Worm (Caenorhabditis elegans): ENCODE results near the gene hpo-18.

Gene hpo-18

ce11 chrV:4357369-4357768 is 11.1 kb upstream of the hpo-18 start:
- no peak for TF ChIP-seq skn-1 (tag; optimal IDR thresholded peaks at IDR 0.05)
- no peak for TF ChIP-seq nhr-76 (tag; optimal IDR thresholded peaks at IDR 0.05)
- TF ChIP-seq lsy-12 (tag; optimal IDR thresholded peaks at IDR 0.05): no peak
- no peak for TF ChIP-seq ztf-11 (tag; optimal IDR thresholded peaks at IDR 0.05)
- TF ChIP-seq nhr-12 (tag; optimal IDR thresholded peaks at IDR 0.05): no peak
- no peak for TF ChIP-seq mdl-1 (tag; optimal IDR thresholded peaks at IDR 0.05)
- no peak for TF ChIP-seq tbx-2 (tag; optimal IDR thresholded peaks at IDR 0.05)

ce11 chrV:4356047-4356612 is 9.9 kb upstream of the hpo-18 start:
- TF ChIP-seq lin-39 (tag; optimal IDR thresholded peaks at IDR 0.05): no peak
- no peak for TF ChIP-seq elt-1 (tag; optimal IDR thresholded peaks at IDR 0.05)
- TF ChIP-seq jun-1 (tag; optimal IDR thresholded peaks at IDR 0.05): no peak
- TF ChIP-seq nfya-1 (tag; optimal IDR thresholded peaks at IDR 0.05; ENCODE audit: insufficient read depth): no peak
- no peak for TF ChIP-seq ceh-28 (tag; optimal IDR thresholded peaks at IDR 0.05)

- peak; percentile 74 for TF ChIP-seq hmg-11 (tag; optimal IDR thresholded peaks at IDR 0.05)
- TF ChIP-seq nhr-12 (tag; optimal IDR thresholded peaks at IDR 0.05): no peak
- TF ChIP-seq lin-39 (tag; optimal IDR thresholded peaks at IDR 0.05): peak; percentile 27
- TF ChIP-seq ZK546.5 (tag; optimal IDR thresholded peaks at IDR 0.05): no peak
- TF ChIP-seq nhr-25 (tag; optimal IDR thresholded peaks at IDR 0.05): peak; percentile 68
- TF ChIP-seq ama-1 (optimal IDR thresholded peaks at IDR 0.05): peak; percentile 32
- TF ChIP-seq pqm-1 (tag; optimal IDR thresholded peaks at IDR 0.05): peak; percentile 21
- TF ChIP-seq snpc-4 (tag; optimal IDR thresholded peaks at IDR 0.05): peak; percentile 1
- TF ChIP-seq lin-15B (tag; optimal IDR thresholded peaks at IDR 0.05): peak; percentile 75
- TF ChIP-seq nfya-1 (tag; optimal IDR thresholded peaks at IDR 0.05; ENCODE audit: insufficient read depth): peak; percentile 78
- TF ChIP-seq nhr-23 (tag; optimal IDR thresholded peaks at IDR 0.05): peak; percentile 42
- no peak for TF ChIP-seq fos-1 (tag; optimal IDR thresholded peaks at IDR 0.05)
- peak; percentile 35 for TF ChIP-seq elt-2 (tag; optimal IDR thresholded peaks at IDR 0.05)
- TF ChIP-seq nhr-237 (tag; optimal IDR thresholded peaks at IDR 0.05): no peak
Observed at ce11 chrV:4346799-4347198, 574 bp upstream of the hpo-18 start, which contains the start of gene mcm-7. TSS of gene mcm-7 (plus strand) at chrV:4347166.

- TF ChIP-seq nhr-43 (tag; optimal IDR thresholded peaks at IDR 0.05; ENCODE audit: poor library complexity, severe bottlenecking) (peak; percentile 19), ZK546.5 (tag; optimal IDR thresholded peaks at IDR 0.05) (no peak)
Observed at ce11 chrV:4345714-4346113, 511 bp downstream of the hpo-18 start, which contains the start of gene figl-1. TSS of gene figl-1 (minus strand) at chrV:4345999.

- TF ChIP-seq egl-5 (tag; optimal IDR thresholded peaks at IDR 0.05): no peak
- TF ChIP-seq pha-4 (tag; optimal IDR thresholded peaks at IDR 0.05): peak; percentile 27
Observed at ce11 chrV:4341736-4342135, 4.5 kb downstream of the hpo-18 start.

ce11 chrV:4341208-4341607 is 5.0 kb downstream of the hpo-18 start, which contains the start of gene glrx-3:
TSS of gene glrx-3 (minus strand) at chrV:4341308.
- TF ChIP-seq R02D3.7 (tag; optimal IDR thresholded peaks at IDR 0.05) (no peak), ceh-28 (tag; optimal IDR thresholded peaks at IDR 0.05) (no peak), nfya-1 (tag; optimal IDR thresholded peaks at IDR 0.05; ENCODE audit: insufficient read depth) (no peak), ama-1 (optimal IDR thresholded peaks at IDR 0.05) (no peak), mdl-1 (tag; optimal IDR thresholded peaks at IDR 0.05) (no peak), nhr-28 (tag; optimal IDR thresholded peaks at IDR 0.05) (no peak), ceh-9 (tag; optimal IDR thresholded peaks at IDR 0.05) (no peak), mml-1 (tag; optimal IDR thresholded peaks at IDR 0.05) (no peak), fkh-2 (tag; optimal IDR thresholded peaks at IDR 0.05) (no peak), elt-1 (tag; optimal IDR thresholded peaks at IDR 0.05) (no peak), skn-1 (tag; optimal IDR thresholded peaks at IDR 0.05) (no peak), unc-62 (GFP tag; optimal IDR thresholded peaks at IDR 0.05) (no peak), nhr-23 (tag; optimal IDR thresholded peaks at IDR 0.05) (no peak), pha-4 (tag; optimal IDR thresholded peaks at IDR 0.05) (no peak), nhr-67 (tag; optimal IDR thresholded peaks at IDR 0.05) (no peak), pqm-1 (tag; optimal IDR thresholded peaks at IDR 0.05) (no peak), ceh-16 (tag; optimal IDR thresholded peaks at IDR 0.05) (no peak), nhr-237 (tag; optimal IDR thresholded peaks at IDR 0.05) (no peak), nhr-25 (tag; optimal IDR thresholded peaks at IDR 0.05) (no peak), fkh-10 (GFP tag; optimal IDR thresholded peaks at IDR 0.05) (no peak)
